Fruit fly (Drosophila melanogaster): Measurements from ENCODE around the gene Taf6.

The Taf6 gene

DNA sequence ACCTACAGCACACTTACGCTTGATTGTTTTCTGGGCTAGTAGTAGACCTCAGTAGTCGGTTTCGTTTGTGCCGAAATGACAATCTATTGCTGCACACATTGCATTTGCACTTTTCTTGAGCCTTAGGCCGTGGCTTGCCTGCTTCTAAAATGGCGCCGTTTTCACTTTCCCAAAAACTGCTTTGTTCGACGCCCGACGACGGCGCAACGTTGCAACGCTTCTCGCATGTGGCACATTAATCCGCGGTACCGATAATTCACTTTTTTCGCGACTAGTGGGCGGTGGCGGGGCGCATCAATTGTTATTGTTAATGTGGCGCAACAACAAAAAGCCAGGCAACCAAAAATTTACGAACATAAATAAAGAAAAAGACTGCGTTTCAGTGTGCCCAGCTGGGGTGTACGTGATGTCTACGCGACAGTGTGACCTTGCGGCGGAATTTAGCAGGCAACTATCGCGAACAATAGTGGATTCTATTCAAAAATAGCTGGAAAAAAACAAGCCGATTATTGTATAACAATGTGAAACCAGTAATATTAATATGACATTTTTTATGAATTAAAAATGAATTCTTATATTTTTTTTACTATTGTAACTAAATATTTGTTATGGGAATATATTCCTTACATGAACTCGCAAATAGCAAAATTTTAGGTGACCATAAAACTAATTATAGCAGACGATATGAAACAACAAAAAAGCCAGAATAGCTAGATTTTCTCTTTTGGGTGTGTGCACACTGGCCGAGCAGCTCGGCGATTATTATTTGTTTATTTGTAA, at the start of gene Taf6, which contains the start of gene ash1:
Gene Taf6, plus strand, starts transcription at position 720 of the 780 bp plus-strand sequence.
Gene ash1, minus strand, starts transcription at position 387 of the 780 bp plus-strand sequence.
- no peak for TF ChIP-seq noc (tag; optimal IDR thresholded peaks at IDR 0.05)

DNA sequence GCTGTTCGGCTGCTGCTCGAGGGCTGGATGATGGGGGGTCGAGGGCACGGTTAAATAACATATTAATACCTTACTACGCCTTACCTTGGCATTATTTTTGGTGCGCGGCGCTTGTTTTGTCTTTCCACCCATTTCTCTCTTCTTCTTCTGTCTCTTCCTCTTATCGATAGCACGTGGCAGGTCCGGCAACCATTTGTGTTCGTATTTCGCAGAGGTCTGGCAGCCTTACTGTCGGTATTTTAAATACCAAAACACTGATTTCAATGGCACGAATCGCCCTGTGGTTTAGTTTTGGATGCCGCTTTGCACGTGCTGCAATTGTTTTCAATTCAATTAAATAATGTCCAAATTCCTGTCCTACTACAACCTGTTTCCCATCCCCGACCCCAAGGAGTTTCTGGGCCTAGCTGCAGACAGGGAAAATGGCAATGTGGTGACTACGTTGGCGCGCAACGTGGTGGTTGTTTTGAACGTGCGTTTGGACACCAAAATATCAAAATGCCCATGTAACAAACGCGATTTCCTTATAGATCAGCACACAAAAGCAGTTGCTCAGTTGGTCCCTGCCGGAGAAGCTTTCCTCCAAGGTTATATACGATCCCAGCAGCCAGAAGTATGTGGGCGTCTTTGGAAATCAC, 46.6 kb upstream of the Taf6 start, which contains the start of the genes Ltn1 and CG9300:
Gene Ltn1, minus strand, starts transcription at position 155 of the 638 bp plus-strand sequence.
Gene CG9300, plus strand, starts transcription at position 285 of the 638 bp plus-strand sequence.
- TF ChIP-seq noc (tag; optimal IDR thresholded peaks at IDR 0.05), result no peak

DNA sequence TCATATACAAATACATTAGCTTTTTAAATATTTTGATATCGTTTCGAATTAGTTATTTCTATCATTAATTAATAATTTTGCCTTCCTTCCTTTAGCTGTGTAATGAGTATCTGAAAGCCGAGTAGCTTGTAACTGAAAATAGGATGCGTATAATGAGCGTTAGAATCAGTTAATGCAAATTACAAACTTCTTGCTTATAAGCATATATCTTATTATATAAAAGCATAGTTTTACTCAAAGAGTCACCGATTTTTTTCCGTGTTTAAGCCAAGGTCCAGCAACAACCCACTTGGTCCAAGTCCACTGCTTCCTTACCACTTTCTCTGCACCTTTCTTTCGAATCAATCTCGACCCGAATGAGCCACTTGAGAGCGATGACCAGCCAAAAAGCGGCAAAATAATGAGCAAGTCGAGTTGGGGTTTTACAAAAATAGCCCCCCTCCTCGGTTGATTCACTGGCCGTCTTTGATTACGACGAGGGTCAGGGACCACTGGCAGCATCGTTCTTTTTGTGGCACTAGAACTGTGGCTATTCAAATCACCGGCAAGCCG, 42.9 kb upstream of the Taf6 start:
- no peak for TF ChIP-seq noc (tag; optimal IDR thresholded peaks at IDR 0.05)

DNA sequence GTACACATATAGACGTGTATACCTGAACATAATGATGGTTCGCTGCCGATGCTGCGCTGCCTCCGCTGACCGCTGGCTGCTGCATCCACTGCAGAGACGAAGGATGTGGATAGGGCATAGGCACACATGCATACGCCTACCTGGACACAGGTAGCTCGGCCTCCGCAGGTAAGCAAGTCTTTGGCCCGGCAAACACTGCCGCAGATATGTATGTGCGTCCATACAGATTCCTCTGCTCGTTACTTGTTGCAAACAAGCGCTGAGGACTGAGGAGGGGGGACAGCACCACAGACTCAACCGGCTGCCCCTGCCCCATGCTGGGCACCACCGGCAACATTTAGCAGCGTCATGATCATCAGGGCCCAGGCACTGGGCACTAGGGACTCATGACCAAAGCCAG, 42.1 kb upstream of the Taf6 start:
- no peak for TF ChIP-seq noc (tag; optimal IDR thresholded peaks at IDR 0.05)

DNA sequence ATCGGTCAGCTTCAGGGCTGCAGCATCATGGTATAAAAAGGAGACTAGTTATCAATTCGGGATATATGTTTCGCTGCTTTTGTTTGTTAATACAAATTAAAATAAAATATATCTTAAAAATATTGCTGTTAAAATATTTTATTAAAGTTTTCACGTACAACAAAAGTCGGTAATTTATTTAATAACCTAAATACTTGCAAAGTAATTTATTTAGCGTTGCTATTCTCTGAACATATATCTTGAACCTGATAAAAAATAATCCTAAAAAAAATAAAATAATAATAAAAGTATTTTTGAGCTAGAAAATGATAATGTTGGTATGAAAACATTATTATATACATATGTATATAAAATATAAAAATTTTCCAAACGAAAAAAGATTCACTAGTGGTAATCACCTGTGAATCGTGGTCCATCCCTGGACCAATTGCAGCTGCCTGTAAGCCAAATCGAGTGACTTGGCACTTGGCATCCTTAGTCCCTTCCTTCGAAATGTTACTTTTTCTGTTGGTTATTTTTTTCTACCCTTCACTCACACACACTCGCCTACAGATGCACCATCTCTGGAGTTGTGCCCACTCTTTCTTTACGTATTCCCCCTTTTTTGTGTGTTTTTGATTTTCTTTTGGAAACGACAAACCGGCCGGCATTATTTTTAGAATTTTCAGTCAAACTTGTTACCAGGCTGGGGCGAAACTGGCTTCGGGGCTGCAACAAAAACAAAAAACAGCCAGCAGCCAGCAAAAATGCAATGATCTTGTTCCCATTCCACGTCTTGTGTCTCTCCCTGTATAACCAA, 41.5 kb upstream of the Taf6 start:
- TF ChIP-seq noc (tag; optimal IDR thresholded peaks at IDR 0.05), result no peak

DNA sequence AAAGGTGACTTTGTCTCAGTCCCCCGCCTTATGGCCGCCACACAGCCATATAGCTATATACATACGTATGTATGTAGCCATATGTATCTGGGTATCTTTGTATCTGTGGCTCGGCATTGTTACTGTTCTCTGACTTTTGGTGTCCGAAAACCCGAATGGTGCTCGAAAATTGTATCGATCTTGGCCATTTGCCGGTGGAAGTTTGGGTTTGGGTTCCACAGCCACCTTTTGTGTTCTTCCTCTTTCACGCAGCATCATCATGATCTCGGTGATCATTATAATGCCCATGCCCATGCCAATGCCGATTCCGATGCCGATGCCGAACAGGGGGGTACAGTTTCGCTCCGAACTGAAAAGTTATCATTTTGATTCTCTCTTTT, 40.9 kb upstream of the Taf6 start:
- TF ChIP-seq noc (tag; optimal IDR thresholded peaks at IDR 0.05), result no peak

DNA sequence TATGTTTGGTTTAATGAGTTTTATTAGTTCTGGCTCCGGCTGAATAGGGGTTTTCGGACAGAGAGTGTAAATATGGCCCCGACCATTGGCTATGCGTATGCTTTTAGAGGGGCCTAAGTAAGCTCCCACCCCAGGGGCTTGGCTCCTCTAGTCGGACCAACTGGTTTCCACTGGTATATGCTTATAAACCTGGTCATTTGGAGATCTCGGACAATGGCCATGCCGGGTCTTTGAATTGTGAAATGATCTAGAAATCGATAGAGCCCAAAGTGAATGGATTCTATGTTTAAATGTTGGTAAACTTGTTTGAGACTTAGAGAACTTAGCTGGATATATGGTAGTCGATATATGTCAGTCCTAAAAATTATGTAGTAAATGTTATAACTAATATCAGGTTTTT, 40.2 kb upstream of the Taf6 start:
- no peak for TF ChIP-seq noc (tag; optimal IDR thresholded peaks at IDR 0.05)

DNA sequence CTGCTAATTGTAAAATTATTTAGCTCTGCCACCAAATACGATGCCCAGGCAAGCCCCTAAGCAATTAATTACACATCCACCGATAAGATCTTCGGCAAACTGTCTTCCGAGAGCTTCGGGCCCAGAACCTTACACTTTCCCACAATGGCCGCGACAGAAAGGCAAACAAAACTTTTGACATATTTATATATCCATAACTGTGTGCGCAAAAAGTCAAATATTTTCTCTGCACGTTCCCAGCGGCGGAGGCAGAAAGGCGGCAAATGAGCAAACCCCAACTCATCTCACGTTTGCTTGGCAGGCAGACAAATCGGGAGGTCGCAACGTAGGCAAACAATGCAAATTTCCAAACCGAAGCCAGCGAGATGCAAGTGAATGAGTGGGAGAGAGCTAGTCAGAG, 39.7 kb upstream of the Taf6 start:
- no peak for TF ChIP-seq noc (tag; optimal IDR thresholded peaks at IDR 0.05)

DNA sequence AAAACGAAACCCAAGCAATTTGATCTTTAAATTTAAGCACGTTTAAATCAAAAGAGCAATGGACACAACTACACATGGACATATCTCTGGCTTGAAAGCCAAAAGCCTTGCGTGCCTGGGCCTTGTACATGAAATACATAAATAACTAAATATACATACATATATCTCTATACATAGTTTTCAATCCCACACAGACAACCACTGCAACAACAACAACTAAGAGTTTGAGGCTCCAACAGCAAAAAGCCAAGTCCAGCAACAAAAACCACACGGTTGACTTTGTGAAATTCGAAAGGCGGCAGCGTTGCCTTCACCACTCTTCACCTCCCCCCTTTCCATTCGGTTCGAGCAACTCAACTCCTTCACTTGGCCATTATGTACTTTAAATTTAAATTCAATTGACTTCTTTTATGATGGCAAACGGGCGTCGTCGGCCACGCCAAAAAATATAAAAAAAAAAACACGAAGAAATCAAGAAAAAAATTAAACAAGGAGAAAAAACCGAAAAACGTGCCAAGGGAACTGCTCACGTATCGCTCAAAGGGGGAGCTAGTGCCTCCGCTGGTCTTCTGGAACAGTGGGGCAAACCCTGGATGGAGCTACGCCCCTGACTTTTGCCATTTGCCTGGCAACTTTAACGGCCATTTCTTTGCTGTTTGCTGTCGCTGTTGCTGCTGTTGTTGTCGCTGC, 38.7 kb upstream of the Taf6 start:
- TF ChIP-seq noc (tag; optimal IDR thresholded peaks at IDR 0.05), result no peak

DNA sequence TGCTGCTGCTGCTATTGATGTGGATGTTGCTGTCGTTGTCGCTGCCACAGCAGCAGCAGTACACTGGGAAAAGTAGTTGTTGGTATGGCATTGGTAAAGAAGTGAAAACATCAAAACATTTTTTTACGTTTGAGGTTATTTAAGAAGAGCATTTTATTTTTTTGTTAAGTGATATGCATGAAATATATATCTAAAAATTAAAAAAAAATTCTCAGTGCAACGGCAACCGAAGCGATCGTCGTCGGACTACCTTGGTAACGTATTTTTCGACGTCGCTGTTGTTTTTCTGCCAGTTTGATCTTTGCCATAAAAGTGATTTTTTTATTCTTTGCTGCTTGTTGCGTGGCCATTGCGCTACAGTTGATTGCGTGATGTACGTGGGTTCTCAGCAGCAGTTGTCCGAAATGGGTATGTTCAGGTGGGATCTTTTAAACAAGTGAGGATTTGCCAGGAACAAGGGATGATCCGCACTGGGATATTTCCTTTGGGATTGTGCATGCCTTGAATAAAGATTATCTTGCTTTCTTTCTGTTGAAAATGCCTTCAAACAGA, 38.1 kb upstream of the Taf6 start:
- TF ChIP-seq noc (tag; optimal IDR thresholded peaks at IDR 0.05), result peak; percentile 95

DNA sequence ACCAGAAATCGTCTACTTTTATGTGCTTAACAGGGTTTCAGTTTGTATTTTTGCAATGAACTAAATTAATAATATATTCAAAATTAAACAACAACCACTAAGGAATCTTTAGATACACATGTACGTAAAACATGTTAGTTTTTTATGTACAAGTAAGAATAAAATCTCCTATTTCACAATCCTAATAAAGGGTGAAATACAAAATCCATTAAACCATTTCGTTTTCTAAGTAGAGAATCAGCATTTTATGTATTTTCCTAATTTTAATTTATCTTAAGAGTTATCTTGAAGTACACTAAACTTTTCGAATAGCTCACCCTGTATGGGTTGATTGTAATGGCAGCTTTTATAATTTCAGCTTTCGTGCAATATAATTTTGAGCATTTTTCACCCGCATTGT, 37.1 kb upstream of the Taf6 start:
- peak; percentile 96 for TF ChIP-seq noc (tag; optimal IDR thresholded peaks at IDR 0.05)

DNA sequence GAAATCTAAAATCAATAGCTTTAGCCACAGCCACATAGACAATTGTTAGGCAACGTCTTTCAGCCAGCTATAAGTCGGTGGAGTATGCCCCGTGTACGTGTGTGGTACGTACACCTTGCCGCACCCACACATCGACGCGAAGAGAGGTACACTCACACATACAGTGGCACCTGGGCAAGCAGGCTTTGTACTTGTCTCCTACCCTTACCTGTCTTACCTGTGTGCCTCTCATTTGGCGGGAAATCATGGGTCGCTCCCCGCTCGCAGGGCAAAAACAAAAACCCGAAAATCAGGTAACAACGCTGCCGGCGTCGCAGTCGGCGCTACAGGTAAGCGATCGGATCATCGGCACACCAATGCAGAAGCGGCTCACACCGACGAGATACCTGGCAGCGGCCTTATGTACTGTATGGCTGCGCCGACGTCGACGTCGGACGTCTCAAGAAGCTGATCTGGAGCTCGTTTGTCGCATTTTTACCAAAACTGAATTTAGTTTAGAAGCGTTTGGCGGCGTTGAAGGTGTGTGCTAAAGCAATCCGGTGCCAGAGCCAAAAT, 36.7 kb upstream of the Taf6 start:
- no peak for TF ChIP-seq noc (tag; optimal IDR thresholded peaks at IDR 0.05)

DNA sequence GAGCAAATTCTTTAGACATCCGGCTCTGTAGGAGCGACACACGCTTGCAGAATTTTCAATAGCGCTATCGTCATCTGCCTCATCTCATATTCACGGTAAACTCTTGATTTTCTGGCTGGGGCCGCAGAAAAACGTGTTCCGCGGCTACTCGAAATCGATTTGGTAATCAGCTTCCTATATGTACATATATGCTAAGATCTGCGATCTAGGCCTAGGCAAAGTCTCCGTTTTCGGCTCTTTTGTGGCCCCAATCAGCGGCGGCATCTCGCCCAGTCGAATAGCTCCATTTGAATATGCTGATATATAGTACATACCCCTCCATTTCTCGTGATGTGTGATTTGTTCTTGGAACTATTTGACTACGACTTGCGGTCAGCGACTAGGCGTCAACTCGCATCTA, 35.9 kb upstream of the Taf6 start:
- TF ChIP-seq noc (tag; optimal IDR thresholded peaks at IDR 0.05), result no peak

DNA sequence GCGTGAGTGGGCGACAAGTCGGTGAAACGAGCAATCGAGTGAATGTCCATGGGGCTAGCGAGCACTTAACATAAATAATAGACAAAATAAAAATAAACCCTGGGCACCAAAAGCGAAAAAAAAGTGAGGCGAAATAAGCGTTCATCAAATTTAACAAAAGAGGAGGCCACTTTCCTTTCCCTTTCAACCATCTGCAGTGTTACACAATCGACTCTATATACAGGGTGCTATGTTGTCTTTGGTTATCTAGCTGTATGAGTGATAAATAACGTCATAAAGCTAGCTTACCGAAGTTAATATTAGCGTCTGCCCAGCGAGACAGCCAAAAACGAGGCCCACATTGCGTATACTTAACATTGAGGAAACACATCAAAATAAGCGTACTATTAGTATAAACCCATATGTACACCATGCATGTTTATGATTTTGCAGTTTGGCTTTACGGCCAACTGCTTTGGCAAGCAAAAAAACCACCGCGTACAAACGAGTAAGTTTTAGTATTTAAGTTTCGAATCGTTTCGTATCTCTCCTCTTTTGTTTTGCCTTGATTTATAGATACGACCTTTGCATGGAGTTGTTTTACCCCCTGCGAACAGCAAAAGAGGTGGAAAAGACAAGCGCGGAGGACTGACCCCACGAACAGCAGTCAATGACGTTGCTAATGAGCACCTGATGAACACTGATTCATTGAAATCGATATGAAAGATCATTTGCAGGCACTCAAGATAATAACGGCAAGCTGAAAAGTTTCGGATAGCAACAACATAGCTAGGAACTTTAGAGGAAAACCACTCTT, 33.8 kb upstream of the Taf6 start:
- TF ChIP-seq noc (tag; optimal IDR thresholded peaks at IDR 0.05), result no peak

Measured in whole organism, larva.